Worm (Caenorhabditis elegans) whole organism, L4 larva: ENCODE measurements around the gene str-231.

ENCODE experiments used
- D1046.2 ChIP-seq: fragments of 200-800 bp; sonication (Bioruptor generic); IDR thresholded peaks from 2 replicates; pipeline ENCODE4 v1.3.6; 2022; ENCODE audit warnings: missing genetic modification characterization, missing compliant biosample characterization
- lin-39 ChIP-seq: fragments of 150-350 bp; optimal IDR thresholded peaks from 2 replicates; lab custom pipeline; 2014; ENCODE audit warnings: missing biosample characterization, missing genetic modification reagents, missing genetic modification characterization
- nhr-25 ChIP-seq: sonication (generic microtip); optimal IDR thresholded peaks from 2 replicates; lab custom pipeline; 2017; ENCODE audit warnings: missing genetic modification characterization, mild to moderate bottlenecking, missing compliant biosample characterization, antibody characterized with exemption, moderate library complexity, borderline replicate concordance; ENCODE audit not compliant: insufficient read depth
- rbr-2 ChIP-seq: sonication (generic microtip); optimal IDR thresholded peaks from 2 replicates; lab custom pipeline; 2016; ENCODE audit warnings: missing genotype, missing genetic modification characterization, missing compliant biosample characterization
- zag-1 ChIP-seq: fragments of 150-350 bp; optimal IDR thresholded peaks from 2 replicates; lab custom pipeline; 2014; ENCODE audit warnings: missing biosample characterization, missing genetic modification characterization
- zfp-2 ChIP-seq: sonication (generic microtip); optimal IDR thresholded peaks from 2 replicates; lab custom pipeline; 2016; ENCODE audit warnings: mild to moderate bottlenecking, missing genetic modification characterization, missing compliant biosample characterization
- ztf-11 ChIP-seq: fragments of 150-350 bp; optimal IDR thresholded peaks from 2 replicates; lab custom pipeline; 2014; ENCODE audit warnings: missing biosample characterization, missing genetic modification characterization

DNA sequence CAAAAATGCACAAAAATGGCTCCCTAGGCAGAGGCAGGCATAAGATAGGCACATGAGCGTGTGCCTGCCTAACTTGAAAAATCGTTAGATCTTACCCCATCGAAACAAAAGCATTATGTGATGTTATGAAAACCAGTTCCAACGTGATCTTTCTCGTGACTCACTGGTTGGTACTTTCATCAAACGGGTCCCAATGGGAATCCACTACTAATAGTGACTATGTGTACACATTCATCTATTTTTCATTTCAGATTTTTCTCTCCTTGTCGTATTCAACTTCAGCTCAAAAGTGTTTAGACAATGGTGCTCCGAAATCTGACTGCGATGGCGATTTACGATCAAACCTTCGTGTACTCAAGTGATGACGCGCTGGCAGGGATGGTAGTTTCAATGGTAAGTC, 10.3 kb upstream of the str-231 start, which contains the start of gene srx-43:
- TF ChIP-seq rbr-2 (tag; lab: Kevin White, UChicago) (no peak), ztf-11 (no peak), lin-39 (tag; lab: Kevin White, UChicago) (no peak), D1046.2 (GFP tag; lab: Robert Waterston, UW) (no peak), nhr-25 (tag; lab: Kevin White, UChicago) (no peak), zfp-2 (tag; lab: Kevin White, UChicago) (no peak), zag-1 (tag; lab: Kevin White, UChicago) (no peak)
